Fruit fly (Drosophila melanogaster): Measurements from ENCODE around the gene PNUTS.
A peak's percentile ranks its signal among the peaks of the same experiment; 100 is the strongest.

Gene PNUTS

dm6 chr2L:843850-844791 lies 26.1 kb upstream of the PNUTS start:
- TF ChIP-seq EcR (GFP tag; optimal IDR thresholded peaks at IDR 0.05) (no peak), CG4496 (GFP tag; IDR thresholded peaks at IDR 0.05) (peak; percentile 75), CG15710 (tag; optimal IDR thresholded peaks at IDR 0.05) (peak; percentile 15), CG14655 (GFP tag; optimal IDR thresholded peaks at IDR 0.05) (peak; percentile 75), CG34367 (tag; optimal IDR thresholded peaks at IDR 0.05) (peak; percentile 48), fd96Ca (GFP tag; IDR thresholded peaks at IDR 0.05) (peak; percentile 53; the same call in 2 of the 3 replicates), CG8301 (tag; optimal IDR thresholded peaks at IDR 0.05) (peak; percentile 70), Pif1A (GFP tag; optimal IDR thresholded peaks at IDR 0.05) (peak; percentile 32), Snoo (tag; optimal IDR thresholded peaks at IDR 0.05) (no peak), Ets98B (GFP tag; IDR thresholded peaks at IDR 0.05) (peak; percentile 59), Pif1B (GFP tag; optimal IDR thresholded peaks at IDR 0.05) (no peak), gl (tag; optimal IDR thresholded peaks at IDR 0.05) (peak; percentile 37), CG9948 (tag; optimal IDR thresholded peaks at IDR 0.05) (peak; percentile 32), CG32121 (GFP tag; IDR thresholded peaks at IDR 0.05) (peak; percentile 12; the same call in 1 of the 2 replicates), CG17806 (tag; optimal IDR thresholded peaks at IDR 0.05) (peak; percentile 52), rn (GFP tag; IDR thresholded peaks at IDR 0.05) (peak; percentile 33; the same call in 1 of the 2 replicates), CG12605 (GFP tag; IDR thresholded peaks at IDR 0.05) (peak; percentile 65), CG8159 (tag; optimal IDR thresholded peaks at IDR 0.05) (peak; percentile 52), D1 (tag; optimal IDR thresholded peaks at IDR 0.05) (no peak), CG10348 (GFP tag; IDR thresholded peaks at IDR 0.05) (no peak), CG13204 (GFP tag; optimal IDR thresholded peaks at IDR 0.05) (peak; percentile 23)

dm6 chr2L:845341-846004 lies 24.8 kb upstream of the PNUTS start:
- TF ChIP-seq fd96Ca (GFP tag; IDR thresholded peaks at IDR 0.05) (peak; percentile 92), D1 (tag; optimal IDR thresholded peaks at IDR 0.05) (no peak), CG8159 (tag; optimal IDR thresholded peaks at IDR 0.05) (peak; percentile 58), CG8301 (tag; optimal IDR thresholded peaks at IDR 0.05) (peak; percentile 88), CG15710 (tag; optimal IDR thresholded peaks at IDR 0.05) (peak; percentile 60), rn (GFP tag; IDR thresholded peaks at IDR 0.05) (peak; percentile 75), CG13204 (GFP tag; optimal IDR thresholded peaks at IDR 0.05) (no peak), CG12605 (GFP tag; IDR thresholded peaks at IDR 0.05) (peak; percentile 84), CG34367 (tag; optimal IDR thresholded peaks at IDR 0.05) (peak; percentile 55), Pif1A (GFP tag; optimal IDR thresholded peaks at IDR 0.05) (peak; percentile 82), CG4496 (GFP tag; IDR thresholded peaks at IDR 0.05) (peak; percentile 94), Snoo (tag; optimal IDR thresholded peaks at IDR 0.05) (peak; percentile 62), CG32121 (GFP tag; IDR thresholded peaks at IDR 0.05) (peak; percentile 86), Pif1B (GFP tag; optimal IDR thresholded peaks at IDR 0.05) (peak; percentile 80), EcR (GFP tag; optimal IDR thresholded peaks at IDR 0.05) (no peak), Ets98B (GFP tag; IDR thresholded peaks at IDR 0.05) (peak; percentile 92), gl (tag; optimal IDR thresholded peaks at IDR 0.05) (no peak), CG9948 (tag; optimal IDR thresholded peaks at IDR 0.05) (peak; percentile 67), CG10348 (GFP tag; IDR thresholded peaks at IDR 0.05) (no peak), CG17806 (tag; optimal IDR thresholded peaks at IDR 0.05) (peak; percentile 72), CG14655 (GFP tag; optimal IDR thresholded peaks at IDR 0.05) (peak; percentile 88)

dm6 chr2L:846167-846868 lies 23.9 kb upstream of the PNUTS start:
- TF ChIP-seq CG32121 (GFP tag; IDR thresholded peaks at IDR 0.05) (peak; percentile 59; the same call in 1 of the 2 replicates), CG14655 (GFP tag; optimal IDR thresholded peaks at IDR 0.05) (peak; percentile 76), fd96Ca (GFP tag; IDR thresholded peaks at IDR 0.05) (peak; percentile 78; the same call in 2 of the 3 replicates), CG15710 (tag; optimal IDR thresholded peaks at IDR 0.05) (no peak), CG10348 (GFP tag; IDR thresholded peaks at IDR 0.05) (no peak), Ets98B (GFP tag; IDR thresholded peaks at IDR 0.05) (peak; percentile 61), Snoo (tag; optimal IDR thresholded peaks at IDR 0.05) (peak; percentile 10), rn (GFP tag; IDR thresholded peaks at IDR 0.05) (no peak), CG34367 (tag; optimal IDR thresholded peaks at IDR 0.05) (no peak), Pif1B (GFP tag; optimal IDR thresholded peaks at IDR 0.05) (peak; percentile 33), CG17806 (tag; optimal IDR thresholded peaks at IDR 0.05) (peak; percentile 36), CG9948 (tag; optimal IDR thresholded peaks at IDR 0.05) (peak; percentile 1), CG8159 (tag; optimal IDR thresholded peaks at IDR 0.05) (peak; percentile 5), Pif1A (GFP tag; optimal IDR thresholded peaks at IDR 0.05) (peak; percentile 66), CG12605 (GFP tag; IDR thresholded peaks at IDR 0.05) (no peak; the same call in 1 of the 2 replicates), CG13204 (GFP tag; optimal IDR thresholded peaks at IDR 0.05) (no peak), CG8301 (tag; optimal IDR thresholded peaks at IDR 0.05) (peak; percentile 83), D1 (tag; optimal IDR thresholded peaks at IDR 0.05) (no peak), EcR (GFP tag; optimal IDR thresholded peaks at IDR 0.05) (no peak), CG4496 (GFP tag; IDR thresholded peaks at IDR 0.05) (peak; percentile 82; the same call in 2 of the 3 replicates), gl (tag; optimal IDR thresholded peaks at IDR 0.05) (no peak)
